Worm (Caenorhabditis elegans) whole organism, early embryonic: ENCODE measurements around the gene nhr-280.

Experiments used
- ama-1 ChIP-seq: fragments of 150-350 bp; optimal IDR thresholded peaks from 2 replicates; lab custom pipeline; 2014
- ceh-13 ChIP-seq: fragments of 200-800 bp; sonication (Bioruptor generic); optimal IDR thresholded peaks from 2 replicates; lab custom pipeline; 2018; ENCODE audit warnings: mild to moderate bottlenecking, missing genetic modification characterization, missing compliant biosample characterization
- flt-1 ChIP-seq: fragments of 200-800 bp; sonication (Bioruptor generic); IDR thresholded peaks from 2 replicates; pipeline ENCODE4 v1.3.6; 2022; ENCODE audit warnings: missing genetic modification characterization, missing compliant biosample characterization
- hnd-1 ChIP-seq: sonication (generic microtip); optimal IDR thresholded peaks from 2 replicates; lab custom pipeline; 2016; ENCODE audit warnings: missing genetic modification characterization, missing compliant biosample characterization
- sea-1 ChIP-seq: fragments of 200-800 bp; sonication (Bioruptor generic); conservative IDR thresholded peaks from 2 replicates; pipeline ENCODE4 v1.3.6; 2022; ENCODE audit warnings: missing genetic modification characterization, missing compliant biosample characterization
- tbx-37 ChIP-seq: fragments of 200-800 bp; sonication (Bioruptor generic); conservative IDR thresholded peaks from 2 replicates; pipeline ENCODE4 v1.3.6; 2022; ENCODE audit warnings: missing genetic modification reagents, missing genetic modification characterization, missing compliant biosample characterization

- TF ChIP-seq sea-1 (GFP tag; lab: Robert Waterston, UW) (no peak), ceh-13 (no peak), tbx-37 (GFP tag; lab: Robert Waterston, UW) (0 out of 2 replicates have a peak, but pooled peaks have one; percentile 15), ama-1 (no peak), flt-1 (GFP tag; lab: Robert Waterston, UW) (0 out of 2 replicates have a peak, but pooled peaks have one; percentile 27), hnd-1 (tag; lab: Kevin White, UChicago) (no peak)
Measured at ce11 chrIII:87183-87582, 43.4 kb downstream of the nhr-280 start, which contains the start of the genes F54C4.4 and mrpl-40.
